Fruit fly (Drosophila melanogaster): ENCODE data around the gene CG13083.

DNA sequence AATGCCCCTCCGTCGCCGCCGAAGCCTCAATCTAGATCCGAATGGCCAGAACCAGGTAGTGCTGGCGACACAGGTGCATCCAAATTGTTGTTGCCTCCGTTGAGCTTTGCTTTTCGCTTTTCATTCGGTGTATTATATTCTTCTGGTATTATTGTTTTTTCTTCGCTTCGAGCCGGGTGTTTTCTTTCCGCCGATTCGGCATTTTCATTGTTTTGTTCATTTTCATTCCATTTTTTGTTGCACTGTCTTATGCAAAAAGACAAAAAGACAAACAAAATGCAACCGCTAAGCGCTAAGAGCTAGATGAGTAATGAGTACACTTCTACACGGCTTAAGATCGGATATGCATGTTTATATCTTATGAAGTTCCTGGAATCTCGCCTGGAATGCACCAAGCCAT is 15.0 kb upstream of the CG13083 start:
- TF ChIP-seq CrebA (GFP tag; optimal IDR thresholded peaks at IDR 0.05; ENCODE audit: borderline replicate concordance) = no peak
- no peak for TF ChIP-seq Abd-B (GFP tag; optimal IDR thresholded peaks at IDR 0.05)

Measured in whole organism, wandering third instar larva.